Fruit fly (Drosophila melanogaster) whole organism, embryonic: ENCODE measurements around the gene Tomosyn.

ENCODE experiments used
- Abd-B ChIP-seq: fragments of 200-800 bp; sonication (Bioruptor generic); optimal IDR thresholded peaks from 2 replicates; lab custom pipeline; 2018; ENCODE audit warnings: missing biosample characterization, mild to moderate bottlenecking, missing genetic modification characterization, moderate library complexity
- Antp ChIP-seq: fragments of 200-800 bp; sonication (Bioruptor generic); optimal IDR thresholded peaks from 3 replicates; lab custom pipeline; 2016; ENCODE audit warnings: missing biosample characterization, missing genetic modification characterization
- CG10366 ChIP-seq: fragments of 200-800 bp; sonication (Bioruptor generic); IDR thresholded peaks from 2 replicates; pipeline ENCODE4 v1.3.6; 2022; ENCODE audit warnings: missing biosample characterization, missing genetic modification characterization
- CG10431 ChIP-seq: fragments of 200-800 bp; sonication (Bioruptor generic); optimal IDR thresholded peaks from 3 replicates; lab custom pipeline; 2018; ENCODE audit warnings: missing biosample characterization, mild to moderate bottlenecking, missing genetic modification characterization
- CG10654 ChIP-seq: fragments of 200-800 bp; sonication (Bioruptor generic); optimal IDR thresholded peaks from 2 replicates; lab custom pipeline; 2016; ENCODE audit warnings: missing biosample characterization, missing genetic modification characterization
- CG14050 ChIP-seq: fragments of 200-800 bp; sonication (Bioruptor generic); IDR thresholded peaks from 3 replicates; pipeline ENCODE4 v1.3.6; 2022; ENCODE audit warnings: missing biosample characterization, missing genetic modification characterization
- CG14441 ChIP-seq: fragments of 200-800 bp; sonication (Bioruptor generic); IDR thresholded peaks from 2 replicates; pipeline ENCODE4 v1.3.6; 2022; ENCODE audit warnings: missing biosample characterization, missing genetic modification characterization
- CG15514 ChIP-seq: fragments of 200-800 bp; sonication (Bioruptor generic); optimal IDR thresholded peaks from 3 replicates; lab custom pipeline; 2017; ENCODE audit warnings: missing biosample characterization, missing genetic modification characterization, mild to moderate bottlenecking, moderate library complexity, missing genetic modification reagents
- CG18476 ChIP-seq: fragments of 200-800 bp; sonication (Bioruptor generic); optimal IDR thresholded peaks from 2 replicates; lab custom pipeline; 2016; ENCODE audit warnings: missing biosample characterization, mild to moderate bottlenecking, missing genetic modification characterization
- CG2202 ChIP-seq: fragments of 200-800 bp; sonication (Bioruptor generic); optimal IDR thresholded peaks from 2 replicates; lab custom pipeline; 2018; ENCODE audit warnings: missing biosample characterization, mild to moderate bottlenecking, missing genetic modification characterization
- CG33557 ChIP-seq: fragments of 200-800 bp; sonication (Bioruptor generic); optimal IDR thresholded peaks from 2 replicates; lab custom pipeline; 2019; ENCODE audit warnings: missing biosample characterization, mild to moderate bottlenecking, missing genetic modification characterization, moderate library complexity
- CG34224 ChIP-seq: fragments of 200-800 bp; sonication (Bioruptor generic); IDR thresholded peaks from 3 replicates; pipeline ENCODE4 v1.3.6; 2022; ENCODE audit warnings: missing biosample characterization, missing genetic modification characterization; ENCODE audit not compliant: partially characterized antibody
- CG4707 ChIP-seq: fragments of 200-800 bp; sonication (Bioruptor generic); optimal IDR thresholded peaks from 2 replicates; lab custom pipeline; 2018; ENCODE audit warnings: missing biosample characterization, mild to moderate bottlenecking, missing genetic modification characterization, moderate library complexity
- CG6254 ChIP-seq: fragments of 200-800 bp; sonication (Bioruptor generic); optimal IDR thresholded peaks from 3 replicates; lab custom pipeline; 2017; ENCODE audit warnings: mild to moderate bottlenecking, missing biosample characterization, missing genetic modification reagents, missing genetic modification characterization
- CG6683 ChIP-seq: fragments of 200-800 bp; sonication (Bioruptor generic); optimal IDR thresholded peaks from 2 replicates; lab custom pipeline; 2017; ENCODE audit warnings: missing biosample characterization, mild to moderate bottlenecking, missing genetic modification characterization, missing genetic modification reagents
- CG7745 ChIP-seq: fragments of 200-800 bp; sonication (Bioruptor generic); optimal IDR thresholded peaks from 2 replicates; lab custom pipeline; 2018; ENCODE audit warnings: missing biosample characterization, mild to moderate bottlenecking, missing genetic modification characterization, moderate library complexity
- CG7839 ChIP-seq: fragments of 200-800 bp; sonication (Bioruptor generic); optimal IDR thresholded peaks from 3 replicates; lab custom pipeline; 2018; ENCODE audit warnings: missing biosample characterization, mild to moderate bottlenecking, missing genetic modification characterization, moderate library complexity
- CG8924 ChIP-seq: fragments of 200-800 bp; optimal IDR thresholded peaks from 3 replicates; lab custom pipeline; 2019; ENCODE audit warnings: missing biosample characterization, mild to moderate bottlenecking, missing genetic modification characterization, moderate library complexity
- CG9817 ChIP-seq: fragments of 200-800 bp; sonication (Bioruptor generic); optimal IDR thresholded peaks from 2 replicates; lab custom pipeline; 2018; ENCODE audit warnings: missing biosample characterization, mild to moderate bottlenecking, missing genetic modification characterization, moderate library complexity
- Ets97D ChIP-seq: fragments of 200-800 bp; sonication (Bioruptor generic); optimal IDR thresholded peaks from 3 replicates; lab custom pipeline; 2016; ENCODE audit warnings: missing biosample characterization, missing genetic modification characterization
- Hr51 ChIP-seq, 2 experiments: fragments of 200-800 bp; sonication (Bioruptor generic); optimal IDR thresholded peaks; 2 replicates in 1 of 2; 3 replicates in 1 of 2; lab custom pipeline; 2016 to 2018; ENCODE audit warnings: missing biosample characterization in 2 of 2, missing genetic modification characterization in 2 of 2, mild to moderate bottlenecking in 1 of 2, moderate library complexity in 1 of 2
- Hr78 ChIP-seq, 2 experiments: fragments of 200-800 bp in 1 of 2; fragments of >200 bp in 1 of 2; sonication (Bioruptor generic) in 1 of 2; optimal IDR thresholded peaks; 2 replicates each; lab custom pipeline; 2017 to 2019; ENCODE audit warnings: missing biosample characterization in 2 of 2, missing genetic modification characterization in 2 of 2, mild to moderate bottlenecking in 1 of 2, moderate library complexity in 1 of 2
- Lhr ChIP-seq: fragments of 200-800 bp; sonication (Bioruptor generic); optimal IDR thresholded peaks from 3 replicates; lab custom pipeline; 2017; ENCODE audit warnings: mild to moderate bottlenecking, missing biosample characterization, missing genetic modification reagents, missing genetic modification characterization
- Poxn ChIP-seq: fragments of 200-800 bp; sonication (Bioruptor generic); IDR thresholded peaks from 2 replicates; pipeline ENCODE4 v1.3.6; 2022; ENCODE audit warnings: missing biosample characterization, missing genetic modification characterization
- Sox100B ChIP-seq: fragments of 200-800 bp; sonication (Bioruptor generic); optimal IDR thresholded peaks from 3 replicates; lab custom pipeline; 2018; ENCODE audit warnings: missing biosample characterization, mild to moderate bottlenecking, missing genetic modification characterization
- Sry-β ChIP-seq: fragments of 200-800 bp; sonication (Bioruptor generic); optimal IDR thresholded peaks from 2 replicates; lab custom pipeline; 2018; ENCODE audit warnings: missing biosample characterization, mild to moderate bottlenecking, missing genetic modification characterization, moderate library complexity
- Xrp1 ChIP-seq: fragments of 200-800 bp; sonication (Bioruptor generic); IDR thresholded peaks from 2 replicates; pipeline ENCODE4 v1.3.6; 2022; ENCODE audit warnings: missing biosample characterization, missing genetic modification characterization
- abd-A ChIP-seq: fragments of 200-800 bp; sonication (Bioruptor generic); optimal IDR thresholded peaks from 3 replicates; lab custom pipeline; 2019; ENCODE audit warnings: missing biosample characterization, mild to moderate bottlenecking, missing genetic modification characterization, moderate library complexity
- ap ChIP-seq: fragments of 200-800 bp; sonication (Bioruptor generic); IDR thresholded peaks from 2 replicates; pipeline ENCODE4 v1.3.6; 2022; ENCODE audit warnings: missing biosample characterization, missing genetic modification characterization
- az2 ChIP-seq: fragments of 200-800 bp; sonication (Bioruptor generic); optimal IDR thresholded peaks from 3 replicates; lab custom pipeline; 2016; ENCODE audit warnings: missing biosample characterization, missing genetic modification characterization
- bab2 ChIP-seq: fragments of 200-800 bp; sonication (Bioruptor generic); optimal IDR thresholded peaks from 2 replicates; lab custom pipeline; 2016; ENCODE audit warnings: missing biosample characterization, missing genetic modification characterization
- bowl ChIP-seq: fragments of 200-800 bp; sonication (Bioruptor generic); IDR thresholded peaks from 2 replicates; pipeline ENCODE4 v1.3.6; 2022; ENCODE audit warnings: missing biosample characterization, missing genetic modification characterization
- chinmo ChIP-seq: fragments of 200-800 bp; sonication (Bioruptor generic); IDR thresholded peaks from 4 replicates; pipeline ENCODE4 v1.3.6; 2022; ENCODE audit warnings: missing biosample characterization, missing genetic modification characterization; ENCODE audit not compliant: partially characterized antibody
- corto ChIP-seq: fragments of 200-800 bp; sonication (Bioruptor generic); optimal IDR thresholded peaks from 2 replicates; lab custom pipeline; 2016; ENCODE audit warnings: missing biosample characterization, mild to moderate bottlenecking, missing genetic modification characterization, moderate library complexity
- croc ChIP-seq: fragments of 200-800 bp; sonication (Bioruptor generic); conservative IDR thresholded peaks from 3 replicates; pipeline ENCODE4 v1.3.6; 2022; ENCODE audit warnings: missing biosample characterization, missing genetic modification characterization
- dmrt99B ChIP-seq: fragments of 200-800 bp; sonication (Bioruptor generic); optimal IDR thresholded peaks from 2 replicates; lab custom pipeline; 2018; ENCODE audit warnings: missing biosample characterization, mild to moderate bottlenecking, missing genetic modification characterization, moderate library complexity
- eyg ChIP-seq: fragments of 200-800 bp; sonication (Bioruptor generic); optimal IDR thresholded peaks from 3 replicates; lab custom pipeline; 2016; ENCODE audit warnings: missing biosample characterization, missing genetic modification characterization
- fd3F ChIP-seq: fragments of 200-800 bp; sonication (Bioruptor generic); optimal IDR thresholded peaks from 2 replicates; lab custom pipeline; 2018; ENCODE audit warnings: missing biosample characterization, mild to moderate bottlenecking, missing genetic modification characterization, moderate library complexity
- gce ChIP-seq: fragments of 200-800 bp; sonication (Bioruptor generic); IDR thresholded peaks from 3 replicates; pipeline ENCODE4 v1.3.6; 2022; ENCODE audit warnings: missing biosample characterization, missing genetic modification characterization
- gcm ChIP-seq: fragments of 200-800 bp; sonication (Bioruptor generic); optimal IDR thresholded peaks from 2 replicates; lab custom pipeline; 2019; ENCODE audit warnings: missing biosample characterization, mild to moderate bottlenecking, missing genetic modification characterization, moderate library complexity
- gcm2 ChIP-seq: fragments of 200-800 bp; sonication (Bioruptor generic); optimal IDR thresholded peaks from 2 replicates; lab custom pipeline; 2016; ENCODE audit warnings: missing biosample characterization, missing genetic modification characterization
- hth ChIP-seq: fragments of >200 bp; optimal IDR thresholded peaks from 2 replicates; lab custom pipeline; 2017; ENCODE audit warnings: inconsistent platforms
- nau ChIP-seq: fragments of 200-800 bp; sonication (Bioruptor generic); optimal IDR thresholded peaks from 3 replicates; lab custom pipeline; 2017; ENCODE audit warnings: missing biosample characterization, mild to moderate bottlenecking, missing genetic modification characterization, missing genetic modification reagents
- oc ChIP-seq: fragments of 200-800 bp; sonication (Bioruptor generic); optimal IDR thresholded peaks from 2 replicates; lab custom pipeline; 2018; ENCODE audit warnings: missing biosample characterization, mild to moderate bottlenecking, missing genetic modification characterization, moderate library complexity
- pb ChIP-seq: fragments of 200-800 bp; sonication (Bioruptor generic); optimal IDR thresholded peaks from 3 replicates; lab custom pipeline; 2016; ENCODE audit warnings: missing biosample characterization, missing genetic modification characterization
- pfk ChIP-seq: fragments of 200-800 bp; sonication (Bioruptor generic); optimal IDR thresholded peaks from 2 replicates; lab custom pipeline; 2018; ENCODE audit warnings: missing biosample characterization, mild to moderate bottlenecking, missing genetic modification characterization, moderate library complexity
- pros ChIP-seq: fragments of 200-800 bp; sonication (Bioruptor generic); optimal IDR thresholded peaks from 3 replicates; lab custom pipeline; 2019; ENCODE audit warnings: missing biosample characterization, mild to moderate bottlenecking, missing genetic modification characterization, moderate library complexity
- sug ChIP-seq: fragments of 200-800 bp; optimal IDR thresholded peaks from 2 replicates; lab custom pipeline; 2019; ENCODE audit warnings: missing biosample characterization, mild to moderate bottlenecking, missing genetic modification characterization, moderate library complexity
- toy ChIP-seq: fragments of 200-800 bp; sonication (Bioruptor generic); IDR thresholded peaks from 2 replicates; pipeline ENCODE4 v1.3.6; 2022; ENCODE audit warnings: missing biosample characterization, missing genetic modification characterization
- wek ChIP-seq: fragments of 200-800 bp; sonication (Bioruptor generic); optimal IDR thresholded peaks from 3 replicates; lab custom pipeline; 2018; ENCODE audit warnings: missing biosample characterization, mild to moderate bottlenecking, missing genetic modification characterization, moderate library complexity

Gene Tomosyn

dm6 chrX:12653574-12653973 is 22.2 kb downstream of the Tomosyn start, which contains the start of gene CkIalpha (continued):
- TF ChIP-seq CG2202 (tag; lab: Kevin White, UChicago) (no peak), ap (GFP tag; lab: Robert Waterston, UW) (no peak), Xrp1 (peak; percentile 49), CG18476 (GFP tag; lab: Kevin White, UChicago) (no peak), pb (GFP tag; lab: Kevin White, UChicago) (peak; percentile 9), Lhr (peak; percentile 51), CG6683 (GFP tag; lab: Kevin White, UChicago) (peak; percentile 1), CG7745 (no peak), corto (peak; percentile 38), az2 (GFP tag; lab: Kevin White, UChicago) (peak; percentile 45), Sox100B (GFP tag; lab: Kevin White, UChicago) (no peak), gcm2 (peak; percentile 51), abd-A (tag; lab: Kevin White, UChicago) (no peak), toy (GFP tag; lab: Robert Waterston, UW) (0 out of 2 replicates have a peak, but pooled peaks have one; percentile 13), nau (no peak), CG10431 (GFP tag; lab: Kevin White, UChicago) (no peak), Hr78 (GFP tag; optimal IDR thresholded peaks at IDR 0.05; lab: Kevin White, UChicago) (no peak), CG6254 (GFP tag; lab: Kevin White, UChicago) (no peak), CG10654 (GFP tag; lab: Kevin White, UChicago) (peak; percentile 31), chinmo (GFP tag; lab: Robert Waterston, UW) (peak; percentile 99), wek (GFP tag; lab: Kevin White, UChicago) (peak; percentile 5), pros (GFP tag; lab: Kevin White, UChicago) (no peak), Sry-β (GFP tag; lab: Kevin White, UChicago) (no peak), CG14441 (GFP tag; lab: Robert Waterston, UW) (peak; percentile 61), sug (tag; lab: Kevin White, UChicago) (peak; percentile 56), oc (tag; lab: Kevin White, UChicago) (no peak), CG9817 (tag; lab: Kevin White, UChicago) (peak; percentile 47), bab2 (GFP tag; lab: Kevin White, UChicago) (peak; percentile 32), CG15514 (peak; percentile 94), CG4707 (GFP tag; lab: Kevin White, UChicago) (no peak), CG34224 (GFP tag; lab: Robert Waterston, UW) (peak; percentile 99), bowl (GFP tag; lab: Robert Waterston, UW) (0 out of 2 replicates have a peak, but pooled peaks have one; percentile 20), eyg (GFP tag; lab: Kevin White, UChicago) (peak; percentile 39), gcm (GFP tag; lab: Kevin White, UChicago) (no peak), Ets97D (GFP tag; lab: Kevin White, UChicago) (peak; percentile 89), CG8924 (no peak), CG10366 (GFP tag; lab: Robert Waterston, UW) (0 out of 2 replicates have a peak, but pooled peaks have one; percentile 25), Hr51 (GFP tag; optimal IDR thresholded peaks at IDR 0.05; lab: Kevin White, UChicago) (peak in 1 of 2 experiments; percentile 60), croc (GFP tag; lab: Robert Waterston, UW) (no peak), CG14050 (no peak), gce (GFP tag; lab: Robert Waterston, UW) (peak; percentile 11; the same call in 1 of the 3 replicates), pfk (GFP tag; lab: Kevin White, UChicago) (peak; percentile 92), CG33557 (GFP tag; lab: Kevin White, UChicago) (no peak), fd3F (GFP tag; lab: Kevin White, UChicago) (no peak), CG7839 (tag; lab: Kevin White, UChicago) (peak; percentile 25), Antp (peak; percentile 67), dmrt99B (tag; lab: Kevin White, UChicago) (no peak), Poxn (no peak), hth (lab: Kevin White, UChicago) (no peak), Abd-B (GFP tag; lab: Kevin White, UChicago) (no peak)
